Worm (Caenorhabditis elegans) whole organism, L4 larva: Measurements from ENCODE around the gene C49F5.5.
"Not testable (repeated sequence)": the region's sequence is repeated elsewhere in the genome, so short reads cannot be mapped to it uniquely, and the experiment has no call there.

Experiments
- D1046.2 ChIP-seq: fragments of 200-800 bp; sonication (Bioruptor generic); IDR thresholded peaks from 2 replicates; pipeline ENCODE4 v1.3.6; 2022; ENCODE audit warnings: missing genetic modification characterization, missing compliant biosample characterization
- F10B5.3 ChIP-seq: sonication (generic microtip); optimal IDR thresholded peaks from 2 replicates; lab custom pipeline; 2016; ENCODE audit warnings: mild to moderate bottlenecking, missing genetic modification characterization, missing compliant biosample characterization
- F26F4.8 ChIP-seq: fragments of 200-800 bp; sonication (Bioruptor generic); conservative IDR thresholded peaks from 2 replicates; pipeline ENCODE4 v1.3.6; 2022; ENCODE audit warnings: missing genetic modification characterization, missing compliant biosample characterization
- R02D3.7 ChIP-seq: fragments of 150-350 bp; sonication (generic microtip); optimal IDR thresholded peaks from 3 replicates; lab custom pipeline; 2014; ENCODE audit warnings: missing biosample characterization, missing genetic modification characterization
- T20F7.1 ChIP-seq: fragments of 200-800 bp; sonication (Bioruptor generic); optimal IDR thresholded peaks from 2 replicates; lab custom pipeline; 2018; ENCODE audit warnings: mild to moderate bottlenecking, missing genetic modification characterization, missing compliant biosample characterization
- T26A8.4 ChIP-seq: fragments of 200-800 bp; sonication (Bioruptor generic); IDR thresholded peaks from 2 replicates; pipeline ENCODE4 v1.3.6; 2022; ENCODE audit warnings: missing genetic modification characterization, missing compliant biosample characterization
- Y105C5A.15 ChIP-seq: fragments of 200-800 bp; sonication (Bioruptor generic); IDR thresholded peaks from 2 replicates; pipeline ENCODE4 v1.3.6; 2022; ENCODE audit warnings: missing genetic modification characterization, missing compliant biosample characterization
- Y75B8A.6 ChIP-seq: fragments of 200-800 bp; sonication (Bioruptor generic); IDR thresholded peaks from 2 replicates; pipeline ENCODE4 v1.3.6; 2022; ENCODE audit warnings: missing genetic modification reagents, missing genetic modification characterization, missing compliant biosample characterization
- ZK546.5 ChIP-seq, 2 experiments: sonication (generic microtip); optimal IDR thresholded peaks; 2 replicates each; lab custom pipeline; 2017; ENCODE audit warnings: missing biosample characterization in 2 of 2, missing genetic modification characterization in 2 of 2
- aha-1 ChIP-seq: fragments of 150-350 bp; peaks from one replicate; lab custom pipeline; 2014; ENCODE audit warnings: missing biosample characterization, missing genetic modification characterization
- aly-2 ChIP-seq: sonication (generic microtip); optimal IDR thresholded peaks from 2 replicates; lab custom pipeline; 2018; ENCODE audit warnings: missing biosample characterization, missing genetic modification characterization
- arid-1 ChIP-seq: fragments of 200-800 bp; sonication (Bioruptor generic); conservative IDR thresholded peaks from 2 replicates; pipeline ENCODE4 v1.3.6; 2022; ENCODE audit warnings: missing genetic modification reagents, missing genetic modification characterization, missing compliant biosample characterization
- attf-4 ChIP-seq: sonication (generic microtip); optimal IDR thresholded peaks from 3 replicates; lab custom pipeline; 2017; ENCODE audit warnings: missing biosample characterization, missing genetic modification characterization
- ceh-20 ChIP-seq: fragments of 200-800 bp; sonication (Bioruptor generic); IDR thresholded peaks from 2 replicates; pipeline ENCODE4 v1.3.6; 2022; ENCODE audit warnings: missing genetic modification reagents, missing genetic modification characterization, missing compliant biosample characterization
- ceh-28 ChIP-seq: fragments of 150-350 bp; optimal IDR thresholded peaks from 2 replicates; lab custom pipeline; 2014; ENCODE audit warnings: missing biosample characterization, missing genetic modification reagents, missing genetic modification characterization
- ceh-44 ChIP-seq: fragments of 200-800 bp; sonication (Bioruptor generic); IDR thresholded peaks from 2 replicates; pipeline ENCODE4 v1.3.6; 2022; ENCODE audit warnings: missing genetic modification reagents, missing genetic modification characterization, missing compliant biosample characterization
- ceh-62 ChIP-seq: sonication (generic microtip); optimal IDR thresholded peaks from 2 replicates; lab custom pipeline; 2017; ENCODE audit warnings: missing biosample characterization, missing genetic modification characterization
- ceh-82 ChIP-seq: sonication (generic microtip); optimal IDR thresholded peaks from 2 replicates; lab custom pipeline; 2017; ENCODE audit warnings: missing biosample characterization, missing genetic modification characterization
- ces-1 ChIP-seq: fragments of 150-350 bp; sonication (generic microtip); optimal IDR thresholded peaks from 4 replicates; lab custom pipeline; 2014; ENCODE audit warnings: missing biosample characterization, missing genetic modification reagents, missing genetic modification characterization
- daf-12 ChIP-seq: fragments of 150-350 bp; optimal IDR thresholded peaks from 2 replicates; lab custom pipeline; 2014; ENCODE audit warnings: missing biosample characterization, missing genetic modification reagents, missing genetic modification characterization
- daf-16 ChIP-seq, 3 experiments: sonication (generic microtip); optimal IDR thresholded peaks; 2 replicates each; lab custom pipeline; 2016 to 2017; ENCODE audit warnings: missing genetic modification characterization in 3 of 3, missing genetic modification reagents in 3 of 3, mild to moderate bottlenecking in 2 of 3, missing compliant biosample characterization in 2 of 3, missing biosample characterization in 1 of 3, moderate library complexity in 1 of 3
- dmd-6 ChIP-seq: fragments of 200-800 bp; sonication (Bioruptor generic); IDR thresholded peaks from 2 replicates; pipeline ENCODE4 v1.3.6; 2022; ENCODE audit warnings: missing genetic modification reagents, missing genetic modification characterization, missing compliant biosample characterization
- dve-1 ChIP-seq: sonication (generic microtip); optimal IDR thresholded peaks from 2 replicates; lab custom pipeline; 2017; ENCODE audit warnings: antibody characterized with exemption, mild to moderate bottlenecking, missing genetic modification characterization, missing compliant biosample characterization; ENCODE audit not compliant: insufficient read depth
- hlh-30 ChIP-seq: sonication (generic microtip); optimal IDR thresholded peaks from 2 replicates; lab custom pipeline; 2017; ENCODE audit warnings: antibody characterized with exemption, mild to moderate bottlenecking, missing genetic modification characterization, missing compliant biosample characterization; ENCODE audit not compliant: insufficient read depth
- lin-39 ChIP-seq: fragments of 150-350 bp; optimal IDR thresholded peaks from 2 replicates; lab custom pipeline; 2014; ENCODE audit warnings: missing biosample characterization, missing genetic modification reagents, missing genetic modification characterization
- lir-3 ChIP-seq: sonication (generic microtip); optimal IDR thresholded peaks from 2 replicates; lab custom pipeline; 2016; ENCODE audit warnings: mild to moderate bottlenecking, missing genetic modification characterization, missing compliant biosample characterization
- madf-5 ChIP-seq, 2 experiments: fragments of 200-800 bp; sonication (Bioruptor generic); IDR thresholded peaks; 2 replicates each; pipeline ENCODE4 v1.3.6; 2022; ENCODE audit warnings: missing compliant biosample characterization in 2 of 2, missing genetic modification characterization in 2 of 2
- madf-9 ChIP-seq: fragments of 200-800 bp; sonication (Bioruptor generic); conservative IDR thresholded peaks from 2 replicates; pipeline ENCODE4 v1.3.6; 2022; ENCODE audit warnings: missing genetic modification reagents, missing genetic modification characterization, missing compliant biosample characterization
- mes-2 ChIP-seq: sonication (generic microtip); optimal IDR thresholded peaks from 2 replicates; lab custom pipeline; 2016; ENCODE audit warnings: missing genotype, mild to moderate bottlenecking, missing genetic modification characterization, missing compliant biosample characterization; ENCODE audit not compliant: poor library complexity, severe bottlenecking
- mxl-2 ChIP-seq: fragments of 200-800 bp; sonication (Bioruptor generic); conservative IDR thresholded peaks from 2 replicates; pipeline ENCODE4 v1.3.6; 2022; ENCODE audit warnings: missing genetic modification reagents, missing genetic modification characterization, missing compliant biosample characterization
- mxl-3 ChIP-seq: fragments of 200-800 bp; sonication (Bioruptor generic); optimal IDR thresholded peaks from 2 replicates; lab custom pipeline; 2018; ENCODE audit warnings: mild to moderate bottlenecking, missing genetic modification characterization, missing compliant biosample characterization
- nhr-11 ChIP-seq: fragments of 150-350 bp; optimal IDR thresholded peaks from 2 replicates; lab custom pipeline; 2014; ENCODE audit warnings: missing biosample characterization, missing genetic modification characterization
- nhr-41 ChIP-seq: fragments of 200-800 bp; sonication (Bioruptor generic); IDR thresholded peaks from 2 replicates; pipeline ENCODE4 v1.3.6; 2022; ENCODE audit warnings: missing genetic modification reagents, missing genetic modification characterization, missing compliant biosample characterization
- nhr-48 ChIP-seq: sonication (generic microtip); optimal IDR thresholded peaks from 2 replicates; lab custom pipeline; 2016; ENCODE audit warnings: mild to moderate bottlenecking, missing genetic modification characterization, missing compliant biosample characterization
- pha-4 ChIP-seq, 2 experiments: fragments of 150-350 bp in 1 of 2; fragments of 200-800 bp in 1 of 2; sonication (Bioruptor generic) in 1 of 2; IDR thresholded peaks in 1 of 2; optimal IDR thresholded peaks in 1 of 2; 2 replicates each; pipeline versions ENCODE4 v1.3.6 to Lab custom; 2014 to 2022; ENCODE audit warnings: missing genetic modification characterization in 2 of 2, missing genetic modification reagents in 2 of 2, missing biosample characterization in 1 of 2, missing compliant biosample characterization in 1 of 2
- php-3 ChIP-seq: fragments of 200-800 bp; sonication (Bioruptor generic); IDR thresholded peaks from 2 replicates; pipeline ENCODE4 v1.3.6; 2022; ENCODE audit warnings: missing genetic modification reagents, missing genetic modification characterization, missing compliant biosample characterization
- pqm-1 ChIP-seq: sonication (generic microtip); optimal IDR thresholded peaks from 2 replicates; lab custom pipeline; 2017; ENCODE audit warnings: missing biosample characterization, missing genetic modification characterization
- saeg-2 ChIP-seq: fragments of 200-800 bp; sonication (Bioruptor generic); IDR thresholded peaks from 2 replicates; pipeline ENCODE4 v1.3.6; 2022; ENCODE audit warnings: missing genetic modification reagents, missing genetic modification characterization, missing compliant biosample characterization
- set-16 ChIP-seq: fragments of 200-800 bp; sonication (Bioruptor generic); IDR thresholded peaks from 2 replicates; pipeline ENCODE4 v1.3.6; 2022; ENCODE audit warnings: missing genetic modification reagents, missing genetic modification characterization, missing compliant biosample characterization
- skn-1 ChIP-seq: fragments of 150-350 bp; optimal IDR thresholded peaks from 2 replicates; lab custom pipeline; 2014; ENCODE audit warnings: missing biosample characterization, missing genetic modification characterization
- snpc-4 ChIP-seq: fragments of 150-350 bp; optimal IDR thresholded peaks from 2 replicates; lab custom pipeline; 2014; ENCODE audit warnings: missing biosample characterization, missing genetic modification characterization
- zag-1 ChIP-seq: fragments of 150-350 bp; optimal IDR thresholded peaks from 2 replicates; lab custom pipeline; 2014; ENCODE audit warnings: missing biosample characterization, missing genetic modification characterization
- zfp-2 ChIP-seq: sonication (generic microtip); optimal IDR thresholded peaks from 2 replicates; lab custom pipeline; 2016; ENCODE audit warnings: mild to moderate bottlenecking, missing genetic modification characterization, missing compliant biosample characterization
- zfp-3 ChIP-seq: fragments of 200-800 bp; sonication (Bioruptor generic); conservative IDR thresholded peaks from 2 replicates; pipeline ENCODE4 v1.3.6; 2022; ENCODE audit warnings: missing genetic modification reagents, missing genetic modification characterization, missing compliant biosample characterization
- zip-11 ChIP-seq: fragments of 200-800 bp; sonication (Bioruptor generic); IDR thresholded peaks from 2 replicates; pipeline ENCODE4 v1.3.6; 2022; ENCODE audit warnings: missing genetic modification characterization, missing compliant biosample characterization
- ztf-11 ChIP-seq: fragments of 150-350 bp; optimal IDR thresholded peaks from 2 replicates; lab custom pipeline; 2014; ENCODE audit warnings: missing biosample characterization, missing genetic modification characterization
- ztf-7 ChIP-seq: fragments of 150-350 bp; optimal IDR thresholded peaks from 2 replicates; lab custom pipeline; 2014; ENCODE audit warnings: missing biosample characterization, missing genetic modification characterization

C49F5.5 gene

ce11 chrX:11961103-11961502 lies 24.9 kb upstream of the C49F5.5 start, which contains the start of gene C49F5.13:
TSS of gene C49F5.13 (plus strand) at chrX:11961403.
- TF ChIP-seq ceh-28 (tag; lab: Kevin White, UChicago); skn-1 (tag; lab: Kevin White, UChicago); daf-16 (GFP tag; optimal IDR thresholded peaks at IDR 0.05; lab: Kevin White, UChicago); daf-16 (tag; optimal IDR thresholded peaks at IDR 0.05; lab: Kevin White, UChicago): not testable (repeated sequence)
- TF ChIP-seq, all 104 proteins: peak for 0; not testable (repeated sequence) for 104

ce11 chrX:11962050-11962788 lies 23.8 kb upstream of the C49F5.5 start:
- no peak for TF ChIP-seq R02D3.7
- TF ChIP-seq F10B5.3 (tag; lab: Kevin White, UChicago): no peak
- TF ChIP-seq ceh-20 (GFP tag; lab: Robert Waterston, UW): 0 out of 2 replicates have a peak, but pooled peaks have one; percentile 38
- TF ChIP-seq pqm-1: peak; percentile 33
- TF ChIP-seq dmd-6 (GFP tag; lab: Robert Waterston, UW): peak; percentile 81
- no peak for TF ChIP-seq zip-11 (GFP tag; lab: Robert Waterston, UW)
- TF ChIP-seq aha-1 (tag; lab: Kevin White, UChicago): peak; percentile 93
- no peak for TF ChIP-seq ceh-62 (tag; lab: Kevin White, UChicago)
- 0 out of 2 replicates have a peak, but pooled peaks have one; percentile 46 for TF ChIP-seq T26A8.4 (GFP tag; lab: Robert Waterston, UW)
- no peak for TF ChIP-seq snpc-4 (tag; lab: Kevin White, UChicago)
- TF ChIP-seq T20F7.1 (GFP tag; lab: Kevin White, UChicago): no peak
- peak; percentile 69 for TF ChIP-seq nhr-48 (tag; lab: Kevin White, UChicago)
- TF ChIP-seq Y105C5A.15: no peak
- TF ChIP-seq dve-1 (tag; lab: Kevin White, UChicago): peak; percentile 77
- TF ChIP-seq aly-2 (tag; lab: Kevin White, UChicago): no peak
- no peak for TF ChIP-seq mxl-2 (GFP tag; lab: Robert Waterston, UW)
- 0 out of 2 replicates have a peak, but pooled peaks have one; percentile 6 for TF ChIP-seq saeg-2 (GFP tag; lab: Robert Waterston, UW)
- peak; percentile 39 for TF ChIP-seq mxl-3 (GFP tag; lab: Kevin White, UChicago)
- no peak for TF ChIP-seq zag-1
- no peak for TF ChIP-seq daf-12 (tag; lab: Kevin White, UChicago)
- TF ChIP-seq ztf-11 (tag; lab: Kevin White, UChicago): no peak
- no peak for TF ChIP-seq zfp-3 (GFP tag; lab: Robert Waterston, UW)
- peak; percentile 91 for TF ChIP-seq php-3 (GFP tag; lab: Robert Waterston, UW)
- no peak for TF ChIP-seq set-16 (GFP tag; lab: Robert Waterston, UW)
- no peak for TF ChIP-seq zfp-2 (tag; lab: Kevin White, UChicago)
- TF ChIP-seq pha-4 (GFP tag; IDR thresholded peaks at IDR 0.05; lab: Robert Waterston, UW): 0 out of 2 replicates have a peak, but pooled peaks have one; percentile 9
- no peak for TF ChIP-seq pha-4 (tag; optimal IDR thresholded peaks at IDR 0.05; lab: Kevin White, UChicago)
- no peak for TF ChIP-seq hlh-30 (tag; lab: Kevin White, UChicago)
- TF ChIP-seq F26F4.8 (GFP tag; lab: Robert Waterston, UW): no peak
- TF ChIP-seq arid-1 (GFP tag; lab: Robert Waterston, UW): no peak
- TF ChIP-seq lin-39 (tag; lab: Kevin White, UChicago): no peak
- TF ChIP-seq ztf-7 (tag; lab: Kevin White, UChicago): no peak
- no peak for TF ChIP-seq D1046.2 (GFP tag; lab: Robert Waterston, UW)
- no peak for TF ChIP-seq ces-1
- peak; percentile 75; the same call in 1 of the 2 replicates for TF ChIP-seq nhr-41 (GFP tag; lab: Robert Waterston, UW)
- TF ChIP-seq lir-3: no peak
- no peak for TF ChIP-seq ceh-44 (GFP tag; lab: Robert Waterston, UW)
- TF ChIP-seq ceh-82 (tag; lab: Kevin White, UChicago): no peak
- no peak for TF ChIP-seq mes-2
- TF ChIP-seq Y75B8A.6 (GFP tag; lab: Robert Waterston, UW): no peak
- no peak for TF ChIP-seq attf-4
- TF ChIP-seq madf-9 (GFP tag; lab: Robert Waterston, UW): 0 out of 2 replicates have a peak, but pooled peaks have one; percentile 4
- no peak for TF ChIP-seq madf-5 (GFP tag; IDR thresholded peaks at IDR 0.05; lab: Robert Waterston, UW)
- no peak for TF ChIP-seq nhr-11 (tag; lab: Kevin White, UChicago)
- TF ChIP-seq ZK546.5 (tag; optimal IDR thresholded peaks at IDR 0.05; lab: Kevin White, UChicago): no peak
